Worm (Caenorhabditis elegans) whole organism, L2 larva: ENCODE measurements around the gene fbxa-50.

Experiments used
- C34F6.9 ChIP-seq: fragments of 150-350 bp; optimal IDR thresholded peaks from 2 replicates; lab custom pipeline; 2014; ENCODE audit warnings: missing biosample characterization, missing genetic modification characterization
- ZK546.5 ChIP-seq: sonication (generic microtip); optimal IDR thresholded peaks from 2 replicates; lab custom pipeline; 2017; ENCODE audit warnings: missing biosample characterization, missing genetic modification characterization
- ceh-16 ChIP-seq: fragments of 150-350 bp; optimal IDR thresholded peaks from 2 replicates; lab custom pipeline; 2014; ENCODE audit warnings: missing biosample characterization, missing genetic modification characterization
- ceh-82 ChIP-seq: fragments of 150-350 bp; optimal IDR thresholded peaks from 2 replicates; lab custom pipeline; 2014; ENCODE audit warnings: missing biosample characterization, missing genetic modification characterization
- crh-2 ChIP-seq: sonication (generic microtip); optimal IDR thresholded peaks from 2 replicates; lab custom pipeline; 2017; ENCODE audit warnings: missing biosample characterization, missing genetic modification characterization
- egl-27 ChIP-seq: sonication (generic microtip); optimal IDR thresholded peaks from 3 replicates; lab custom pipeline; 2017; ENCODE audit warnings: missing biosample characterization, missing genetic modification reagents, missing genetic modification characterization
- elt-3 ChIP-seq: sonication (generic microtip); optimal IDR thresholded peaks from 2 replicates; lab custom pipeline; 2017; ENCODE audit warnings: missing biosample characterization, missing genetic modification characterization
- lin-13 ChIP-seq: fragments of 150-350 bp; optimal IDR thresholded peaks from 2 replicates; lab custom pipeline; 2014; ENCODE audit warnings: missing biosample characterization, missing genetic modification reagents, missing genetic modification characterization
- lin-39 ChIP-seq: fragments of 150-350 bp; optimal IDR thresholded peaks from 2 replicates; lab custom pipeline; 2014; ENCODE audit warnings: missing biosample characterization, missing genetic modification reagents, missing genetic modification characterization
- lsy-2 ChIP-seq, 2 experiments: fragments of 150-350 bp in 1 of 2; sonication (generic microtip) in 1 of 2; optimal IDR thresholded peaks; 2 replicates each; lab custom pipeline; 2014 to 2017; ENCODE audit warnings: missing biosample characterization in 2 of 2, missing genetic modification characterization in 2 of 2
- mbf-1 ChIP-seq: sonication (generic microtip); optimal IDR thresholded peaks from 2 replicates; lab custom pipeline; 2017; ENCODE audit warnings: missing biosample characterization, missing genetic modification characterization
- nhr-129 ChIP-seq: fragments of 150-350 bp; optimal IDR thresholded peaks from 2 replicates; lab custom pipeline; 2014; ENCODE audit warnings: missing biosample characterization, missing genetic modification characterization
- nhr-237 ChIP-seq: fragments of 150-350 bp; optimal IDR thresholded peaks from 2 replicates; lab custom pipeline; 2014; ENCODE audit warnings: missing biosample characterization, missing genetic modification characterization
- nhr-77 ChIP-seq: fragments of 150-350 bp; optimal IDR thresholded peaks from 2 replicates; lab custom pipeline; 2014; ENCODE audit warnings: missing biosample characterization, missing genetic modification characterization
- skn-1 ChIP-seq: sonication (generic microtip); optimal IDR thresholded peaks from 2 replicates; lab custom pipeline; 2017; ENCODE audit warnings: missing biosample characterization, missing genetic modification characterization
- sma-3 ChIP-seq: sonication (generic microtip); optimal IDR thresholded peaks from 2 replicates; lab custom pipeline; 2016; ENCODE audit warnings: missing genetic modification reagents, missing genetic modification characterization, missing compliant biosample characterization
- sma-9 ChIP-seq, 2 experiments: fragments of 150-350 bp in 1 of 2; sonication (generic microtip) in 1 of 2; optimal IDR thresholded peaks; 2 replicates each; lab custom pipeline; 2014 to 2016; ENCODE audit warnings: missing genetic modification characterization in 2 of 2, mild to moderate bottlenecking in 1 of 2, missing biosample characterization in 1 of 2, missing compliant biosample characterization in 1 of 2, missing genetic modification reagents in 1 of 2, moderate library complexity in 1 of 2
- snpc-4 ChIP-seq: fragments of 150-350 bp; optimal IDR thresholded peaks from 2 replicates; lab custom pipeline; 2014; ENCODE audit warnings: missing biosample characterization, missing genetic modification characterization
- unc-55 ChIP-seq: fragments of 150-350 bp; sonication (generic microtip); optimal IDR thresholded peaks from 3 replicates; lab custom pipeline; 2014; ENCODE audit warnings: missing biosample characterization, missing genetic modification reagents, missing genetic modification characterization
- zag-1 ChIP-seq: fragments of 150-350 bp; optimal IDR thresholded peaks from 2 replicates; lab custom pipeline; 2014; ENCODE audit warnings: missing biosample characterization, missing genetic modification characterization
- ztf-11 ChIP-seq: sonication (generic microtip); optimal IDR thresholded peaks from 2 replicates; lab custom pipeline; 2017; ENCODE audit warnings: missing biosample characterization, missing genetic modification characterization

Gene fbxa-50

ce11 chrIII:1249111-1249583 lies 39.2 kb downstream of the fbxa-50 start, which contains the start of the genes fbxa-76 and fbxa-77 (continued):
- no peak for TF ChIP-seq egl-27 (tag; lab: Kevin White, UChicago)
- TF ChIP-seq skn-1 (tag; lab: Kevin White, UChicago): no peak
- TF ChIP-seq nhr-129 (tag; lab: Kevin White, UChicago): peak; percentile 71
- no peak for TF ChIP-seq nhr-237 (tag; lab: Kevin White, UChicago)
- no peak for TF ChIP-seq zag-1 (tag; lab: Kevin White, UChicago)
- no peak for TF ChIP-seq lin-39 (tag; lab: Kevin White, UChicago)
- no peak for TF ChIP-seq sma-3 (GFP tag; lab: Kevin White, UChicago)
- TF ChIP-seq ZK546.5: no peak
- TF ChIP-seq nhr-77 (tag; lab: Kevin White, UChicago): no peak
- no peak for TF ChIP-seq snpc-4 (tag; lab: Kevin White, UChicago)
- TF ChIP-seq crh-2 (tag; lab: Kevin White, UChicago): peak; percentile 41
- TF ChIP-seq elt-3: no peak
- TF ChIP-seq lin-13 (GFP tag; lab: Kevin White, UChicago): peak; percentile 10

ce11 chrIII:1248335-1248734 lies 40.0 kb downstream of the fbxa-50 start:
- TF ChIP-seq ztf-11 (tag; lab: Kevin White, UChicago) (no peak), nhr-237 (tag; lab: Kevin White, UChicago) (no peak)

- peak; percentile 33 for TF ChIP-seq sma-9 (GFP tag; optimal IDR thresholded peaks at IDR 0.05; lab: Kevin White, UChicago)
- no peak for TF ChIP-seq sma-9 (tag; optimal IDR thresholded peaks at IDR 0.05; lab: Kevin White, UChicago)
- no peak for TF ChIP-seq ZK546.5
- peak; percentile 32 to 41 for TF ChIP-seq lsy-2 (tag; optimal IDR thresholded peaks at IDR 0.05; lab: Kevin White, UChicago)
- TF ChIP-seq unc-55: peak; percentile 81
- no peak for TF ChIP-seq mbf-1 (tag; lab: Kevin White, UChicago)
- TF ChIP-seq nhr-129 (tag; lab: Kevin White, UChicago): peak; percentile 99
- no peak for TF ChIP-seq ceh-82
- peak; percentile 59 for TF ChIP-seq C34F6.9 (tag; lab: Kevin White, UChicago)
These were observed 45.1 kb downstream of the fbxa-50 start, which contains the start of gene fbxa-63 for ce11 chrIII:1243199-1243598. fbxa-63 (plus strand) TSS chrIII:1243508.

ce11 chrIII:1238704-1239103 lies 49.6 kb downstream of the fbxa-50 start, which contains the start of gene fbxa-61:
fbxa-61 (plus strand) TSS chrIII:1239048.
- no peak for TF ChIP-seq nhr-237 (tag; lab: Kevin White, UChicago)
- TF ChIP-seq ceh-16 (tag; lab: Kevin White, UChicago): no peak
- peak; percentile 29 for TF ChIP-seq sma-9 (GFP tag; optimal IDR thresholded peaks at IDR 0.05; lab: Kevin White, UChicago)
- TF ChIP-seq sma-9 (tag; optimal IDR thresholded peaks at IDR 0.05; lab: Kevin White, UChicago): no peak
